Worm (Caenorhabditis elegans) whole organism, mixed stage, embryonic: ENCODE results near the gene B0454.26.

Source experiments
- ceh-83 ChIP-seq: fragments of 200-800 bp; sonication (Bioruptor generic); optimal IDR thresholded peaks from 2 replicates; lab custom pipeline; 2018; ENCODE audit warnings: mild to moderate bottlenecking, missing genetic modification characterization, missing compliant biosample characterization
- elt-1 ChIP-seq: sonication (generic microtip); optimal IDR thresholded peaks from 2 replicates; lab custom pipeline; 2017; ENCODE audit warnings: missing genetic modification characterization, mild to moderate bottlenecking, missing compliant biosample characterization, antibody characterized with exemption, moderate library complexity, borderline replicate concordance; ENCODE audit not compliant: insufficient read depth
- elt-3 ChIP-seq: fragments of 150-350 bp; optimal IDR thresholded peaks from 2 replicates; lab custom pipeline; 2014; ENCODE audit warnings: missing biosample characterization, missing genetic modification characterization
- flh-1 ChIP-seq: fragments of 200-800 bp; sonication (Bioruptor generic); optimal IDR thresholded peaks from 2 replicates; lab custom pipeline; 2018; ENCODE audit warnings: mild to moderate bottlenecking, missing genetic modification characterization, moderate library complexity, missing compliant biosample characterization
- lsy-2 ChIP-seq: fragments of 150-350 bp; optimal IDR thresholded peaks from 2 replicates; lab custom pipeline; 2014; ENCODE audit warnings: missing biosample characterization, missing genetic modification characterization
- mab-5 ChIP-seq: fragments of 150-350 bp; optimal IDR thresholded peaks from 2 replicates; lab custom pipeline; 2014; ENCODE audit warnings: missing biosample characterization, missing genetic modification characterization
- mep-1 ChIP-seq: fragments of 150-350 bp; optimal IDR thresholded peaks from 2 replicates; lab custom pipeline; 2017; ENCODE audit warnings: missing biosample characterization, missing genetic modification reagents, missing genetic modification characterization, inconsistent platforms
- nhr-237 ChIP-seq: fragments of 150-350 bp; optimal IDR thresholded peaks from 2 replicates; lab custom pipeline; 2014; ENCODE audit warnings: missing biosample characterization, missing genetic modification characterization
- nhr-28 ChIP-seq: fragments of 150-350 bp; optimal IDR thresholded peaks from 2 replicates; lab custom pipeline; 2014; ENCODE audit warnings: missing biosample characterization, missing genetic modification characterization
- nhr-76 ChIP-seq: sonication (generic microtip); optimal IDR thresholded peaks from 2 replicates; lab custom pipeline; 2017; ENCODE audit warnings: missing biosample characterization, missing genetic modification characterization
- snpc-4 ChIP-seq: fragments of 150-350 bp; optimal IDR thresholded peaks from 2 replicates; lab custom pipeline; 2014; ENCODE audit warnings: missing biosample characterization, missing genetic modification characterization
- unc-39 ChIP-seq: fragments of 150-350 bp; optimal IDR thresholded peaks from 2 replicates; lab custom pipeline; 2014; ENCODE audit warnings: missing biosample characterization, missing genetic modification characterization
- unc-62 ChIP-seq: fragments of 150-350 bp; optimal IDR thresholded peaks from 2 replicates; lab custom pipeline; 2014; ENCODE audit warnings: missing biosample characterization, missing genetic modification reagents, missing genetic modification characterization
- ztf-11 ChIP-seq: fragments of 150-350 bp; optimal IDR thresholded peaks from 2 replicates; lab custom pipeline; 2014; ENCODE audit warnings: missing biosample characterization, missing genetic modification characterization

- TF ChIP-seq ztf-11, result no peak
- TF ChIP-seq nhr-237 (tag; lab: Kevin White, UChicago), result no peak
- no peak for TF ChIP-seq unc-39 (tag; lab: Kevin White, UChicago)
- TF ChIP-seq mab-5, result no peak
- no peak for TF ChIP-seq lsy-2
- no peak for TF ChIP-seq elt-3 (tag; lab: Kevin White, UChicago)
- TF ChIP-seq snpc-4 (tag; lab: Kevin White, UChicago), result no peak
- no peak for TF ChIP-seq mep-1 (tag; lab: Kevin White, UChicago)
- TF ChIP-seq elt-1 (tag; lab: Kevin White, UChicago), result no peak
- no peak for TF ChIP-seq ceh-83 (GFP tag; lab: Kevin White, UChicago)
- no peak for TF ChIP-seq nhr-76
- no peak for TF ChIP-seq flh-1 (GFP tag; lab: Kevin White, UChicago)
- TF ChIP-seq nhr-28, result no peak
- no peak for TF ChIP-seq unc-62 (GFP tag; lab: Kevin White, UChicago)
These were observed 7.5 kb upstream of the B0454.26 start, which contains the start of gene sri-30 for ce11 chrII:3045875-3046274.
